Fruit fly (Drosophila melanogaster) whole organism, pupa: Measurements from ENCODE around the gene Pi4KIIIalpha.
A peak's percentile ranks its signal among the peaks of the same experiment; 100 is the strongest.

Experiments used
- CG10348 ChIP-seq: fragments of 200-800 bp; sonication (Bioruptor generic); IDR thresholded peaks from 2 replicates; pipeline ENCODE4 v1.3.6; 2022; ENCODE audit warnings: missing biosample characterization, missing genetic modification characterization
- CG12605 ChIP-seq: fragments of 200-800 bp; sonication (Bioruptor generic); IDR thresholded peaks from 2 replicates; pipeline ENCODE4 v1.3.6; 2022; ENCODE audit warnings: missing biosample characterization, missing genetic modification characterization
- CG13204 ChIP-seq: fragments of 200-800 bp; sonication (Bioruptor generic); optimal IDR thresholded peaks from 2 replicates; lab custom pipeline; 2018; ENCODE audit warnings: missing biosample characterization, mild to moderate bottlenecking, missing genetic modification characterization, moderate library complexity
- CG14655 ChIP-seq: fragments of 200-800 bp; sonication (Bioruptor generic); optimal IDR thresholded peaks from 3 replicates; lab custom pipeline; 2017; ENCODE audit warnings: mild to moderate bottlenecking, missing biosample characterization, missing genetic modification reagents, missing genetic modification characterization
- CG15710 ChIP-seq: fragments of 200-800 bp; sonication (Bioruptor generic); optimal IDR thresholded peaks from 2 replicates; lab custom pipeline; 2018; ENCODE audit warnings: missing biosample characterization, mild to moderate bottlenecking, missing genetic modification characterization, moderate library complexity
- CG17806 ChIP-seq: fragments of 200-800 bp; sonication (Bioruptor generic); optimal IDR thresholded peaks from 2 replicates; lab custom pipeline; 2018; ENCODE audit warnings: missing biosample characterization, mild to moderate bottlenecking, missing genetic modification characterization, moderate library complexity
- CG32121 ChIP-seq: fragments of 200-800 bp; sonication (Bioruptor generic); IDR thresholded peaks from 2 replicates; pipeline ENCODE4 v1.3.6; 2022; ENCODE audit warnings: missing biosample characterization, missing genetic modification characterization
- CG34367 ChIP-seq: fragments of 200-800 bp; sonication (Bioruptor generic); optimal IDR thresholded peaks from 2 replicates; lab custom pipeline; 2018; ENCODE audit warnings: missing biosample characterization, mild to moderate bottlenecking, missing genetic modification characterization
- CG4496 ChIP-seq: fragments of 200-800 bp; sonication (Bioruptor generic); IDR thresholded peaks from 3 replicates; pipeline ENCODE4 v1.3.6; 2022; ENCODE audit warnings: missing biosample characterization, missing genetic modification characterization
- CG8159 ChIP-seq: fragments of 200-800 bp; sonication (Bioruptor generic); optimal IDR thresholded peaks from 3 replicates; lab custom pipeline; 2018; ENCODE audit warnings: missing biosample characterization, mild to moderate bottlenecking, missing genetic modification characterization, moderate library complexity
- CG8301 ChIP-seq: fragments of 200-800 bp; sonication (Bioruptor generic); optimal IDR thresholded peaks from 2 replicates; lab custom pipeline; 2018; ENCODE audit warnings: missing biosample characterization, mild to moderate bottlenecking, missing genetic modification characterization
- CG9948 ChIP-seq: fragments of 200-800 bp; sonication (Bioruptor generic); optimal IDR thresholded peaks from 2 replicates; lab custom pipeline; 2018; ENCODE audit warnings: missing biosample characterization, mild to moderate bottlenecking, missing genetic modification characterization, moderate library complexity
- D1 ChIP-seq: fragments of 200-800 bp; sonication (Bioruptor generic); optimal IDR thresholded peaks from 2 replicates; lab custom pipeline; 2018; ENCODE audit warnings: missing biosample characterization, mild to moderate bottlenecking, missing genetic modification characterization, moderate library complexity
- EcR ChIP-seq: fragments of 200-800 bp; sonication (Bioruptor generic); optimal IDR thresholded peaks from 3 replicates; lab custom pipeline; 2019; ENCODE audit warnings: missing biosample characterization, missing genetic modification characterization, mild to moderate bottlenecking, moderate library complexity, missing genetic modification reagents
- Ets98B ChIP-seq: fragments of 200-800 bp; sonication (Bioruptor generic); IDR thresholded peaks from 2 replicates; pipeline ENCODE4 v1.3.6; 2022; ENCODE audit warnings: missing biosample characterization, missing genetic modification characterization
- Pif1A ChIP-seq: fragments of 200-800 bp; sonication (Bioruptor generic); optimal IDR thresholded peaks from 3 replicates; lab custom pipeline; 2016; ENCODE audit warnings: missing biosample characterization, missing genetic modification characterization
- Pif1B ChIP-seq: fragments of 200-800 bp; sonication (Bioruptor generic); optimal IDR thresholded peaks from 3 replicates; lab custom pipeline; 2016; ENCODE audit warnings: missing biosample characterization, missing genetic modification characterization
- Snoo ChIP-seq: fragments of 200-800 bp; sonication (Bioruptor generic); optimal IDR thresholded peaks from 3 replicates; lab custom pipeline; 2017; ENCODE audit warnings: missing biosample characterization, mild to moderate bottlenecking, missing genetic modification characterization, inconsistent platforms
- fd96Ca ChIP-seq: fragments of 200-800 bp; sonication (Bioruptor generic); IDR thresholded peaks from 3 replicates; pipeline ENCODE4 v1.3.6; 2022; ENCODE audit warnings: missing biosample characterization, missing genetic modification characterization
- gl ChIP-seq: fragments of 200-800 bp; sonication (Bioruptor generic); optimal IDR thresholded peaks from 2 replicates; lab custom pipeline; 2018; ENCODE audit warnings: missing biosample characterization, mild to moderate bottlenecking, missing genetic modification characterization
- rn ChIP-seq: fragments of 200-800 bp; sonication (Bioruptor generic); IDR thresholded peaks from 2 replicates; pipeline ENCODE4 v1.3.6; 2022; ENCODE audit warnings: missing biosample characterization, missing genetic modification characterization

Pi4KIIIalpha gene

DNA sequence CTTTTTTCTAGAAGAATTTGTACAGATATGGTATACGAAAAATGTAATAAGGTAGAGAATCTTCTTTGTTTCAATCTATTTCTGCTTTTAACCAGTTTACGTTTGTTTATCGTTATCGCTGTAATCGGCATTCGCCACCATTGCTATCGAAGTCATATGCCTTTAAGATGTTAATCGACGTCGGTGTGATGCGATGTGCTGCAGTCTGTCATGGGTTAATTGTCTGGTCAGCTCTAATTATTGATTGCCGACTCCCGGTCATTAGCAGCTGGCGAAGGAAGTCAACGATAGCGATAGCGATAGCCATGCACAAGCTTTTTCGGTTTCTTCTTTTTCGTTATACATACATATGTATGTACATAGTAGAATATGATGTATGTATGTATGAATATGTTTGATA is 30.9 kb downstream of the Pi4KIIIalpha start:
- no peak for TF ChIP-seq Pif1A
- no peak for TF ChIP-seq CG12605 (GFP tag; lab: Robert Waterston, UW)
- no peak for TF ChIP-seq CG14655 (GFP tag; lab: Kevin White, UChicago)
- TF ChIP-seq Snoo (tag; lab: Kevin White, UChicago) = no peak
- TF ChIP-seq EcR = no peak
- TF ChIP-seq CG8301 (tag; lab: Kevin White, UChicago) = no peak
- no peak for TF ChIP-seq CG15710 (tag; lab: Kevin White, UChicago)
- TF ChIP-seq rn = no peak

DNA sequence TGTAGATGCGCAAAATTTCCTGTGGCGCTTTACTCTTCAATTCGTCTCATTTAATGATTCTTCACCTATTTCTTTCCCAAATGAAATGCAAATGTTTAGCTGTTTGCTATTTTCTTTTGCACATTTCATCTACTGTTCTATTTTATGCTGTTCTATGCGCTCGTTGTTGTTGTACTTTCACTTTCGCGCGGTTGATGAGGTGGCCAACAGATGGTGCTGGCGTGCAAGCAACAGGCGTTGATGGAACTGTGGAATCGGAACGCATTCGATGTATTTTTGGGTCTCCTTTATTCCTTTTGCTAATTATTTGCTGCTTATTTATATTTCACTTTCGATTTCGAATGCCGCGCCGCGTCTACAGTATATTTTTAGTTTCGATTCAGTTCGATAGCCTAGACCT is 31.4 kb downstream of the Pi4KIIIalpha start:
- TF ChIP-seq Pif1A (no peak), CG32121 (GFP tag; lab: Robert Waterston, UW) (no peak), CG13204 (no peak), D1 (tag; lab: Kevin White, UChicago) (no peak), CG8301 (tag; lab: Kevin White, UChicago) (no peak), CG8159 (tag; lab: Kevin White, UChicago) (no peak), CG10348 (GFP tag; lab: Robert Waterston, UW) (no peak), rn (no peak), gl (tag; lab: Kevin White, UChicago) (no peak), Pif1B (GFP tag; lab: Kevin White, UChicago) (no peak), fd96Ca (GFP tag; lab: Robert Waterston, UW) (no peak), CG12605 (GFP tag; lab: Robert Waterston, UW) (no peak), CG14655 (GFP tag; lab: Kevin White, UChicago) (no peak), CG15710 (tag; lab: Kevin White, UChicago) (no peak), CG9948 (tag; lab: Kevin White, UChicago) (no peak)

DNA sequence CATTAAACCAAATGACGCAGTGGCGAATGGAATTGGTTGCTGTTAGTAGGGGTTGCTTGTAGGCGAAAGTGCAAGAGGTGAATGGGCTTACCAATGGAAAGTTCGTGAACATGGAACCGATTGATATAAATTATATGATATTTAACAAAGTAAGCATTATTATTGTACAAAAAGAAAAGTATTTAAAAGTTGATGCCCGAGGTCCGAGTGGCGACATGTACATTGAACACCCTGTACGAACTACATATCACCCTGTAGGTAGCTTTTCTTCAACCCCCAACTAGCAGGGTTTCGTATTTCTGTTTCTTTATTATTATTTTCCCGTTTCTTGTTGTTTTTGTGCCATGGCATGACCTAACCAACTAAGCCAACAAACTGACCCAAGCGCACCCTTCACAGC is 32.6 kb downstream of the Pi4KIIIalpha start:
- no peak for TF ChIP-seq Ets98B (GFP tag; lab: Robert Waterston, UW)
- TF ChIP-seq CG9948 (tag; lab: Kevin White, UChicago) = no peak
- no peak for TF ChIP-seq fd96Ca (GFP tag; lab: Robert Waterston, UW)
- no peak for TF ChIP-seq CG8159 (tag; lab: Kevin White, UChicago)
- no peak for TF ChIP-seq CG4496 (GFP tag; lab: Robert Waterston, UW)
- TF ChIP-seq CG14655 (GFP tag; lab: Kevin White, UChicago) = no peak
- no peak for TF ChIP-seq CG32121 (GFP tag; lab: Robert Waterston, UW)
- no peak for TF ChIP-seq CG8301 (tag; lab: Kevin White, UChicago)
- no peak for TF ChIP-seq CG34367
- no peak for TF ChIP-seq Pif1B (GFP tag; lab: Kevin White, UChicago)
- TF ChIP-seq D1 (tag; lab: Kevin White, UChicago) = no peak
- TF ChIP-seq Pif1A = no peak
- no peak for TF ChIP-seq gl (tag; lab: Kevin White, UChicago)
- no peak for TF ChIP-seq CG12605 (GFP tag; lab: Robert Waterston, UW)
- TF ChIP-seq EcR = no peak
- TF ChIP-seq rn = no peak

DNA sequence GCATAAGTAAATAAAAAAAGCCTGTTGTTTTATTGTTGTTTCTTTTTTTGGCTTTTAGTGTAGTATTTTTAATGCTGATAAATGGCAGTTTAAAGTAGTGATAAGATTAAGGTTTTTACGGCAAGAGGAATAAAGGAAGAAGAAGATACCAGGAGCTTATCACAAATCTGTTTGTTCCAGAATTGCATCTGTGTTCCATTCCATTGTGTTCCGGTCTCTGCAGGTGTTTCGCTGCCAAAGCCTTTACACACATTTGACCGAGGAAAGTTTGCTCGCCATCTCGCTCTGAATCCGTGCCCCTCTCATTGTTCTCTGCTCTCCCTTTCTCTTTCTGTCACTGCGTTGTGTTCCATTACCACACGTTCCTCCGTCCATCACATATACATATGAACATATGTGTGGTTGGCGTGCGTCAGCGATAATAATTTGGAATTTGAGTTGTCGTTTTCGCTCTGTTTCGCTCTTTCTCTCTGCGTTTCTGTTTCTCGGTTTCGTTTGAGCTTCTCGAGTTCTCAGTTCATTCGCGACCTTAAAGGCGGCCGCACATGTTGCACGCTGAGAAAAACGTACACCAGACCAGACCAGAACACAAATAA is 33.8 kb downstream of the Pi4KIIIalpha start:
- TF ChIP-seq rn = no peak
- no peak for TF ChIP-seq CG17806 (tag; lab: Kevin White, UChicago)
- no peak for TF ChIP-seq CG8159 (tag; lab: Kevin White, UChicago)
- peak; percentile 15; the same call in 1 of the 2 replicates for TF ChIP-seq Ets98B (GFP tag; lab: Robert Waterston, UW)
- TF ChIP-seq Snoo (tag; lab: Kevin White, UChicago) = no peak
- TF ChIP-seq Pif1B (GFP tag; lab: Kevin White, UChicago) = peak; percentile 8
- peak; percentile 30; the same call in 1 of the 3 replicates for TF ChIP-seq fd96Ca (GFP tag; lab: Robert Waterston, UW)
- no peak for TF ChIP-seq CG15710 (tag; lab: Kevin White, UChicago)
- TF ChIP-seq CG4496 (GFP tag; lab: Robert Waterston, UW) = 0 out of 3 replicates have a peak, but pooled peaks have one; percentile 8
- peak; percentile 28 for TF ChIP-seq CG13204
- TF ChIP-seq CG8301 (tag; lab: Kevin White, UChicago) = peak; percentile 12
- TF ChIP-seq gl (tag; lab: Kevin White, UChicago) = peak; percentile 6
- peak; percentile 65 for TF ChIP-seq EcR
- no peak for TF ChIP-seq CG10348 (GFP tag; lab: Robert Waterston, UW)
- TF ChIP-seq CG34367 = peak; percentile 0
- peak; percentile 54; the same call in 1 of the 2 replicates for TF ChIP-seq CG12605 (GFP tag; lab: Robert Waterston, UW)
- TF ChIP-seq CG14655 (GFP tag; lab: Kevin White, UChicago) = peak; percentile 16

DNA sequence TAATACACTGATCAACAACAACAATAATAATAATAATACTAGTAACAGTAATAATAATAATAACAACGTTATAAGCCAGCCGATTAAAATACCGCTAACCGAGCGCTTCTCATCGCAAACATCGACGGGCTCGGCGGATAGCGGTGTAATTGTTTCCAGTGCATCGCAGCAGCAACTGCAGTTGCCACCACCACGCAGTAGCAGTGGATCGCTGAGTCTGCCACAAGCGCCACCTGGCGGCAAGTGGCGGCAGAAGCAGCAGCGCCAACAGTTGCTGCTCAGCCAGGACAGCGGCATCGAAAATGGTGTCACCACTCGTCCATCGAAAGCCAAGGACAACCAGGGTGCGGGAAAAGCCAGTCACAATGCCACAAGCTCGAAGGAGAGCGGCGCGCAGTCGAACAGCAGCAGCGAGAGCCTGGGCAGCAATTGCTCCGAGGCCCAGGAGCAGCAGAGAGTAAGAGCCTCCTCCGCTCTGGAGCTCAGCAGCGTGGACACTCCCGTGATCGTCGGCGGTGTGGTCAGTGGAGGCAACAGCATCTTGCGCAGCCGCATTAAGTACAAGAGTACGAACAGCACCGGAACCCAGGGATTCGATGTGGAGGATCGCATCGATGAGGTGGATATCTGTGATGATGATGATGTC is 34.9 kb downstream of the Pi4KIIIalpha start:
- peak; percentile 16 for TF ChIP-seq Snoo (tag; lab: Kevin White, UChicago)
- peak; percentile 16 for TF ChIP-seq CG9948 (tag; lab: Kevin White, UChicago)
- peak; percentile 21 for TF ChIP-seq CG17806 (tag; lab: Kevin White, UChicago)
- no peak for TF ChIP-seq D1 (tag; lab: Kevin White, UChicago)
- TF ChIP-seq rn = 0 out of 2 replicates have a peak, but pooled peaks have one; percentile 8
- no peak for TF ChIP-seq CG10348 (GFP tag; lab: Robert Waterston, UW)
- TF ChIP-seq CG34367 = no peak
- no peak for TF ChIP-seq CG32121 (GFP tag; lab: Robert Waterston, UW)
- no peak for TF ChIP-seq EcR
- no peak for TF ChIP-seq Pif1A
- TF ChIP-seq gl (tag; lab: Kevin White, UChicago) = no peak
- TF ChIP-seq CG8159 (tag; lab: Kevin White, UChicago) = no peak
- 0 out of 2 replicates have a peak, but pooled peaks have one; percentile 22 for TF ChIP-seq CG12605 (GFP tag; lab: Robert Waterston, UW)
- TF ChIP-seq CG14655 (GFP tag; lab: Kevin White, UChicago) = peak; percentile 54
- no peak for TF ChIP-seq CG15710 (tag; lab: Kevin White, UChicago)
- peak; percentile 49; the same call in 1 of the 3 replicates for TF ChIP-seq fd96Ca (GFP tag; lab: Robert Waterston, UW)
- TF ChIP-seq CG8301 (tag; lab: Kevin White, UChicago) = peak; percentile 35
- TF ChIP-seq Pif1B (GFP tag; lab: Kevin White, UChicago) = peak; percentile 13
- 0 out of 3 replicates have a peak, but pooled peaks have one; percentile 54 for TF ChIP-seq CG4496 (GFP tag; lab: Robert Waterston, UW)
- TF ChIP-seq CG13204 = peak; percentile 16
- TF ChIP-seq Ets98B (GFP tag; lab: Robert Waterston, UW) = peak; percentile 48
- TF ChIP-seq, all 21 proteins: peak for 12
